Worm (Caenorhabditis elegans): Measurements from ENCODE around the gene R07G3.8.

R07G3.8 gene

ce11 chrII:7631171-7631570 lies 10.9 kb upstream of the R07G3.8 start (continued):
- TF ChIP-seq snu-23 (GFP tag; optimal IDR thresholded peaks at IDR 0.05) (peak; percentile 23), jun-1 (tag; optimal IDR thresholded peaks at IDR 0.05) (no peak), unc-30 (tag; optimal IDR thresholded peaks at IDR 0.05) (no peak), nhr-19 (GFP tag; conservative IDR thresholded peaks at IDR 0.05) (peak; percentile 25; the same call in 1 of the 2 replicates), hlh-4 (tag; optimal IDR thresholded peaks at IDR 0.05) (no peak), blmp-1 (tag; optimal IDR thresholded peaks at IDR 0.05) (peak; percentile 88), unc-86 (tag; optimal IDR thresholded peaks at IDR 0.05) (no peak), egl-27 (tag; optimal IDR thresholded peaks at IDR 0.05) (peak in 1 of 2 experiments; percentile 36), nhr-71 (tag; optimal IDR thresholded peaks at IDR 0.05) (peak; percentile 49)

ce11 chrII:7630052-7630451 lies 9.7 kb upstream of the R07G3.8 start:
- TF ChIP-seq isw-1 (GFP tag; IDR thresholded peaks at IDR 0.05) (no peak), hlh-17 (GFP tag; optimal IDR thresholded peaks at IDR 0.05; ENCODE audit: borderline replicate concordance) (no peak), snpc-4 (tag; optimal IDR thresholded peaks at IDR 0.05) (no peak), ceh-90 (tag; optimal IDR thresholded peaks at IDR 0.05) (no peak), egl-27 (tag; optimal IDR thresholded peaks at IDR 0.05) (no peak), mdl-1 (tag; optimal IDR thresholded peaks at IDR 0.05) (no peak), elt-2 (tag; optimal IDR thresholded peaks at IDR 0.05) (no peak), ztf-4 (tag; optimal IDR thresholded peaks at IDR 0.05) (no peak), C34B4.2 (tag; optimal IDR thresholded peaks at IDR 0.05) (no peak), ceh-82 (tag; optimal IDR thresholded peaks at IDR 0.05) (no peak), jun-1 (tag; optimal IDR thresholded peaks at IDR 0.05) (no peak), pag-3 (tag; optimal IDR thresholded peaks at IDR 0.05; ENCODE audit: borderline replicate concordance, insufficient read depth) (no peak)

DNA sequence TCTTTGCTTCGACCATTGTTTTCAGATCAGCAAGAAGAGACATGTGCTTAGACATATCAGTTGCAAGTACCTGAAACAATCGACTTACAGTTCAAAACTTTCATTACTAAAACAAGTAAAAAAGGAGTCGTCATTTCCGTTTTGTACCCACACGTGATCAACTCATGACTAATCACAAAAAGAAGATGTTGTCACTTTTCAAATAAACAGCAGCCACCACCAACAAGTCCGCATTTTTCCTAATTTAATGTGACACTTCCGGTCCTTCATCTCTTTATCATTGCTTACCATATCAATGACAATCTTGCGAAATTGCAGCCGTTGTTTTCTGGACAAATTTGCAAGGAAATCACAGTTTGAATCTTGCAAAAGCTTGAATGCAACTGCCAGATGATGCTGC lies 8.3 kb upstream of the R07G3.8 start:
- peak; percentile 63 for TF ChIP-seq tbx-2 (tag; optimal IDR thresholded peaks at IDR 0.05)
- TF ChIP-seq unc-130 (tag; optimal IDR thresholded peaks at IDR 0.05), result peak; percentile 65
- TF ChIP-seq egl-27 (tag; optimal IDR thresholded peaks at IDR 0.05), result no peak
- no peak for TF ChIP-seq irx-1 (tag; optimal IDR thresholded peaks at IDR 0.05)
- peak in 1 of 2 experiments; percentile 6 for TF ChIP-seq mdl-1 (tag; optimal IDR thresholded peaks at IDR 0.05)
- TF ChIP-seq snu-23 (GFP tag; optimal IDR thresholded peaks at IDR 0.05), result peak; percentile 46
- peak in 1 of 2 experiments; percentile 16 for TF ChIP-seq lsy-2 (tag; optimal IDR thresholded peaks at IDR 0.05)
- TF ChIP-seq grh-1 (GFP tag; IDR thresholded peaks at IDR 0.05), result peak; percentile 62; the same call in 1 of the 2 replicates
- peak; percentile 70 for TF ChIP-seq nhr-90 (tag; optimal IDR thresholded peaks at IDR 0.05; ENCODE audit: poor library complexity)
- TF ChIP-seq elt-3 (tag; optimal IDR thresholded peaks at IDR 0.05), result peak in 4 of 6 experiments; percentile 36 to 80 (median 54)
- TF ChIP-seq nhr-20 (tag; optimal IDR thresholded peaks at IDR 0.05), result peak; percentile 55
- TF ChIP-seq blmp-1 (tag; optimal IDR thresholded peaks at IDR 0.05), result peak; percentile 71
- TF ChIP-seq lin-14 (GFP tag; optimal IDR thresholded peaks at IDR 0.05), result peak; percentile 62
- TF ChIP-seq ceh-90 (tag; optimal IDR thresholded peaks at IDR 0.05), result no peak
- TF ChIP-seq dpl-1 (GFP tag; optimal IDR thresholded peaks at IDR 0.05), result peak in 1 of 3 experiments; percentile 1
- TF ChIP-seq lin-35 (GFP tag; optimal IDR thresholded peaks at IDR 0.05), result peak in 1 of 2 experiments; percentile 57
- peak; percentile 52 for TF ChIP-seq nhr-19 (GFP tag; conservative IDR thresholded peaks at IDR 0.05)
- no peak for TF ChIP-seq snpc-4 (tag; optimal IDR thresholded peaks at IDR 0.05)
- no peak for TF ChIP-seq nhr-237 (tag; optimal IDR thresholded peaks at IDR 0.05)
- TF ChIP-seq efl-1 (optimal IDR thresholded peaks at IDR 0.05), result no peak
- TF ChIP-seq efl-1 (GFP tag; optimal IDR thresholded peaks at IDR 0.05 in 1 of 2), result peak in 1 of 2 experiments; percentile 31
- TF ChIP-seq pqm-1 (tag; optimal IDR thresholded peaks at IDR 0.05), result no peak
- peak; percentile 19 for TF ChIP-seq nhr-47 (tag; optimal IDR thresholded peaks at IDR 0.05)
- peak; percentile 78 for TF ChIP-seq nhr-85 (tag)
- TF ChIP-seq nhr-71 (tag; optimal IDR thresholded peaks at IDR 0.05), result peak; percentile 63

DNA sequence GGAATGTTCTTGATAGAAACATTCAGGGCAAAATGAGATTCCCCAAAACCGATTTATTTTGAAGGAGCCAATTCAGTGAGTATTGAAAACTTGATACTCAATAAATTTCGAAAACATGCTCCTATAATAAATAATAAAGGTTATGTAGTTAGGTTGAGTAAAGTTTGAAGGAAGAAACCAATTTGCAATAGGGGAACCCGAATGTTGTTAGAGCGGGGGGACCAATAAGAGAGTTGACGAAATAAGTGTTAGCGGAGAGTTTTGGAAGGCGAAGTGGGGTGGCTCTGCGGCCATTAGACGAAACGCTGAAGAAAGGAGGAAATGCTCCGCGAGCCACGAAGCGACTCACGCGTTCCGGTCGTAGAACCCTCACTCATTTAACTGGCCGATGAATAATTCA lies 4.7 kb upstream of the R07G3.8 start:
- TF ChIP-seq nhr-237 (tag; optimal IDR thresholded peaks at IDR 0.05) (no peak), unc-86 (tag; optimal IDR thresholded peaks at IDR 0.05) (peak; percentile 53), lin-13 (GFP tag; optimal IDR thresholded peaks at IDR 0.05) (no peak), nhr-47 (tag; optimal IDR thresholded peaks at IDR 0.05) (no peak), sup-37 (GFP tag; optimal IDR thresholded peaks at IDR 0.05) (no peak), lin-14 (GFP tag; optimal IDR thresholded peaks at IDR 0.05) (peak; percentile 19), elt-2 (tag; optimal IDR thresholded peaks at IDR 0.05) (no peak), F16B12.6 (tag; optimal IDR thresholded peaks at IDR 0.05) (no peak), nhr-20 (tag; optimal IDR thresholded peaks at IDR 0.05) (no peak)

All from whole organism, L1 larva.